Worm (Caenorhabditis elegans) whole organism, L4 larva: ENCODE data around the gene D1005.2.
A peak's percentile ranks its signal among the peaks of the same experiment; 100 is the strongest.

Source experiments
- D1046.2 ChIP-seq: fragments of 200-800 bp; sonication (Bioruptor generic); IDR thresholded peaks from 2 replicates; pipeline ENCODE4 v1.3.6; 2022; ENCODE audit warnings: missing genetic modification characterization, missing compliant biosample characterization
- R02D3.7 ChIP-seq: fragments of 150-350 bp; sonication (generic microtip); optimal IDR thresholded peaks from 3 replicates; lab custom pipeline; 2014; ENCODE audit warnings: missing biosample characterization, missing genetic modification characterization
- Y48G9A.11 ChIP-seq: fragments of 200-800 bp; sonication (Bioruptor generic); IDR thresholded peaks from 2 replicates; pipeline ENCODE4 v1.3.6; 2022; ENCODE audit warnings: missing genetic modification reagents, missing genetic modification characterization, missing compliant biosample characterization
- Y75B8A.6 ChIP-seq: fragments of 200-800 bp; sonication (Bioruptor generic); IDR thresholded peaks from 2 replicates; pipeline ENCODE4 v1.3.6; 2022; ENCODE audit warnings: missing genetic modification reagents, missing genetic modification characterization, missing compliant biosample characterization
- aha-1 ChIP-seq: fragments of 150-350 bp; peaks from one replicate; lab custom pipeline; 2014; ENCODE audit warnings: missing biosample characterization, missing genetic modification characterization
- ceh-62 ChIP-seq: sonication (generic microtip); optimal IDR thresholded peaks from 2 replicates; lab custom pipeline; 2017; ENCODE audit warnings: missing biosample characterization, missing genetic modification characterization
- daf-16 ChIP-seq, 3 experiments: sonication (generic microtip); optimal IDR thresholded peaks; 2 replicates each; lab custom pipeline; 2016 to 2017; ENCODE audit warnings: missing genetic modification characterization in 3 of 3, missing genetic modification reagents in 3 of 3, mild to moderate bottlenecking in 2 of 3, missing compliant biosample characterization in 2 of 3, missing biosample characterization in 1 of 3, moderate library complexity in 1 of 3
- daf-8 ChIP-seq: fragments of 200-800 bp; sonication (Bioruptor generic); IDR thresholded peaks from 2 replicates; pipeline ENCODE4 v1.3.6; 2022; ENCODE audit warnings: missing genetic modification characterization, missing compliant biosample characterization
- duxl-1 ChIP-seq: sonication (generic microtip); optimal IDR thresholded peaks from 2 replicates; lab custom pipeline; 2016; ENCODE audit warnings: mild to moderate bottlenecking, missing genetic modification characterization, moderate library complexity, missing compliant biosample characterization; ENCODE audit not compliant: poor library complexity
- egl-43 ChIP-seq: fragments of 200-800 bp; sonication (Bioruptor generic); IDR thresholded peaks from 2 replicates; pipeline ENCODE4 v1.3.6; 2022; ENCODE audit warnings: missing genetic modification reagents, missing genetic modification characterization, missing compliant biosample characterization
- fos-1 ChIP-seq: fragments of 150-350 bp; optimal IDR thresholded peaks from 2 replicates; lab custom pipeline; 2014; ENCODE audit warnings: missing biosample characterization, missing genetic modification characterization
- hlh-11 ChIP-seq: fragments of 200-800 bp; sonication (Bioruptor generic); optimal IDR thresholded peaks from 2 replicates; lab custom pipeline; 2018; ENCODE audit warnings: mild to moderate bottlenecking, missing genetic modification characterization, missing compliant biosample characterization
- lin-39 ChIP-seq: fragments of 150-350 bp; optimal IDR thresholded peaks from 2 replicates; lab custom pipeline; 2014; ENCODE audit warnings: missing biosample characterization, missing genetic modification reagents, missing genetic modification characterization
- lsy-2 ChIP-seq, 2 experiments: fragments of 150-350 bp in 1 of 2; sonication (generic microtip) in 1 of 2; optimal IDR thresholded peaks; 2 replicates each; lab custom pipeline; 2014 to 2017; ENCODE audit warnings: missing biosample characterization in 2 of 2, missing genetic modification characterization in 2 of 2
- mdt-29 ChIP-seq: fragments of 200-800 bp; sonication (Bioruptor generic); IDR thresholded peaks from 2 replicates; pipeline ENCODE4 v1.3.6; 2022; ENCODE audit warnings: missing genetic modification reagents, missing genetic modification characterization, missing compliant biosample characterization
- mes-2 ChIP-seq: sonication (generic microtip); optimal IDR thresholded peaks from 2 replicates; lab custom pipeline; 2016; ENCODE audit warnings: missing genotype, mild to moderate bottlenecking, missing genetic modification characterization, missing compliant biosample characterization; ENCODE audit not compliant: poor library complexity, severe bottlenecking
- nhr-10 ChIP-seq: fragments of 150-350 bp; optimal IDR thresholded peaks from 2 replicates; lab custom pipeline; 2014; ENCODE audit warnings: missing biosample characterization, missing genetic modification characterization
- nhr-11 ChIP-seq: fragments of 150-350 bp; optimal IDR thresholded peaks from 2 replicates; lab custom pipeline; 2014; ENCODE audit warnings: missing biosample characterization, missing genetic modification characterization
- nhr-41 ChIP-seq: fragments of 200-800 bp; sonication (Bioruptor generic); IDR thresholded peaks from 2 replicates; pipeline ENCODE4 v1.3.6; 2022; ENCODE audit warnings: missing genetic modification reagents, missing genetic modification characterization, missing compliant biosample characterization
- nhr-77 ChIP-seq: fragments of 150-350 bp; optimal IDR thresholded peaks from 2 replicates; lab custom pipeline; 2014; ENCODE audit warnings: missing biosample characterization, missing genetic modification characterization
- php-3 ChIP-seq: fragments of 200-800 bp; sonication (Bioruptor generic); IDR thresholded peaks from 2 replicates; pipeline ENCODE4 v1.3.6; 2022; ENCODE audit warnings: missing genetic modification reagents, missing genetic modification characterization, missing compliant biosample characterization
- rbr-2 ChIP-seq: sonication (generic microtip); optimal IDR thresholded peaks from 2 replicates; lab custom pipeline; 2016; ENCODE audit warnings: missing genotype, missing genetic modification characterization, missing compliant biosample characterization
- sdz-12 ChIP-seq: fragments of 200-800 bp; sonication (Bioruptor generic); optimal IDR thresholded peaks from 2 replicates; lab custom pipeline; 2018; ENCODE audit warnings: mild to moderate bottlenecking, missing genetic modification characterization, missing compliant biosample characterization
- set-16 ChIP-seq: fragments of 200-800 bp; sonication (Bioruptor generic); IDR thresholded peaks from 2 replicates; pipeline ENCODE4 v1.3.6; 2022; ENCODE audit warnings: missing genetic modification reagents, missing genetic modification characterization, missing compliant biosample characterization
- unc-130 ChIP-seq: sonication (generic microtip); optimal IDR thresholded peaks from 2 replicates; lab custom pipeline; 2016; ENCODE audit warnings: missing genetic modification reagents, missing genetic modification characterization, missing compliant biosample characterization
- unc-62 ChIP-seq, 3 experiments: fragments of 150-350 bp in 1 of 3; sonication (generic microtip); optimal IDR thresholded peaks in 2 of 3; peaks in 1 of 3; 1 replicate in 1 of 3; 2 replicates in 2 of 3; lab custom pipeline; 2014 to 2017; ENCODE audit warnings: missing biosample characterization in 3 of 3, missing genetic modification characterization in 3 of 3, missing genetic modification reagents in 3 of 3, missing genotype in 1 of 3
- vab-7 ChIP-seq: fragments of 200-800 bp; sonication (Bioruptor generic); IDR thresholded peaks from 2 replicates; pipeline ENCODE4 v1.3.6; 2022; ENCODE audit warnings: missing genetic modification reagents, missing genetic modification characterization, missing compliant biosample characterization
- zag-1 ChIP-seq: fragments of 150-350 bp; optimal IDR thresholded peaks from 2 replicates; lab custom pipeline; 2014; ENCODE audit warnings: missing biosample characterization, missing genetic modification characterization

The D1005.2 gene

ce11 chrX:1486135-1486648 lies 27.4 kb downstream of the D1005.2 start, which contains the start of the genes D1005.10 and dhs-25 (continued):
- TF ChIP-seq lin-39, result no peak
- TF ChIP-seq set-16 (GFP tag; lab: Robert Waterston, UW), result no peak
- peak; percentile 43 for TF ChIP-seq nhr-77
- TF ChIP-seq lsy-2 (tag; optimal IDR thresholded peaks at IDR 0.05; lab: Kevin White, UChicago), result peak in 1 of 2 experiments; percentile 68
- no peak for TF ChIP-seq zag-1 (tag; lab: Kevin White, UChicago)
- TF ChIP-seq hlh-11 (tag; lab: Kevin White, UChicago), result peak; percentile 92
- TF ChIP-seq D1046.2 (GFP tag; lab: Robert Waterston, UW), result no peak
- TF ChIP-seq php-3, result peak; percentile 36; the same call in 1 of the 2 replicates
- peak; percentile 80 for TF ChIP-seq mes-2 (tag; lab: Kevin White, UChicago)
- TF ChIP-seq nhr-11, result peak; percentile 67
- TF ChIP-seq rbr-2 (tag; lab: Kevin White, UChicago), result peak; percentile 31

ce11 chrX:1487096-1487495 lies 28.3 kb downstream of the D1005.2 start:
- TF ChIP-seq set-16 (GFP tag; lab: Robert Waterston, UW) (peak; percentile 53; the same call in 1 of the 2 replicates), nhr-11 (no peak), fos-1 (tag; lab: Kevin White, UChicago) (no peak), D1046.2 (GFP tag; lab: Robert Waterston, UW) (0 out of 2 replicates have a peak, but pooled peaks have one; percentile 20), egl-43 (GFP tag; lab: Robert Waterston, UW) (0 out of 2 replicates have a peak, but pooled peaks have one; percentile 16), R02D3.7 (tag; lab: Kevin White, UChicago) (no peak), Y75B8A.6 (GFP tag; lab: Robert Waterston, UW) (0 out of 2 replicates have a peak, but pooled peaks have one; percentile 59), nhr-41 (GFP tag; lab: Robert Waterston, UW) (no peak), Y48G9A.11 (GFP tag; lab: Robert Waterston, UW) (0 out of 2 replicates have a peak, but pooled peaks have one; percentile 12), mdt-29 (0 out of 2 replicates have a peak, but pooled peaks have one; percentile 15), nhr-10 (tag; lab: Kevin White, UChicago) (no peak)

- 0 out of 2 replicates have a peak, but pooled peaks have one; percentile 25 for TF ChIP-seq Y75B8A.6 (GFP tag; lab: Robert Waterston, UW)
- no peak for TF ChIP-seq unc-130 (GFP tag; lab: Kevin White, UChicago)
- peak; percentile 22; the same call in 1 of the 2 replicates for TF ChIP-seq vab-7
- TF ChIP-seq ceh-62, result no peak
- peak; percentile 19 for TF ChIP-seq sdz-12 (GFP tag; lab: Kevin White, UChicago)
- TF ChIP-seq D1046.2 (GFP tag; lab: Robert Waterston, UW), result 0 out of 2 replicates have a peak, but pooled peaks have one; percentile 19
These were observed 30.0 kb downstream of the D1005.2 start for ce11 chrX:1488775-1489174.

ce11 chrX:1489574-1489973 lies 30.8 kb downstream of the D1005.2 start:
- TF ChIP-seq daf-8 (GFP tag; lab: Robert Waterston, UW) (no peak), duxl-1 (tag; lab: Kevin White, UChicago) (peak; percentile 61), unc-62 (GFP tag; optimal IDR thresholded peaks at IDR 0.05 in 1 of 2; lab: Kevin White, UChicago) (peak in 1 of 2 experiments; percentile 30), unc-62 (tag; optimal IDR thresholded peaks at IDR 0.05; lab: Kevin White, UChicago) (no peak), daf-16 (GFP tag; optimal IDR thresholded peaks at IDR 0.05; lab: Kevin White, UChicago) (peak in 1 of 2 experiments; percentile 29), daf-16 (tag; optimal IDR thresholded peaks at IDR 0.05; lab: Kevin White, UChicago) (no peak)

- peak; percentile 45; the same call in 1 of the 2 replicates for TF ChIP-seq egl-43 (GFP tag; lab: Robert Waterston, UW)
- TF ChIP-seq daf-16 (GFP tag; optimal IDR thresholded peaks at IDR 0.05; lab: Kevin White, UChicago), result no peak
- TF ChIP-seq daf-16 (tag; optimal IDR thresholded peaks at IDR 0.05; lab: Kevin White, UChicago), result peak; percentile 8
- TF ChIP-seq aha-1 (tag; lab: Kevin White, UChicago), result peak; percentile 77
- TF ChIP-seq daf-8 (GFP tag; lab: Robert Waterston, UW), result no peak
These were observed 32.2 kb downstream of the D1005.2 start for ce11 chrX:1491036-1491435.
